Worm (Caenorhabditis elegans): ENCODE results near the gene ZK632.2.

ZK632.2 gene

ce11 chrIII:9834888-9835287 lies 36.0 kb downstream of the ZK632.2 start, which contains the start of gene K11H3.8:
TSS of gene K11H3.8 (plus strand) at chrIII:9835188.
- no peak for TF ChIP-seq ZK546.5 (tag; optimal IDR thresholded peaks at IDR 0.05)
- no peak for TF ChIP-seq nhr-12 (tag; optimal IDR thresholded peaks at IDR 0.05)
- no peak for TF ChIP-seq nhr-77 (tag; optimal IDR thresholded peaks at IDR 0.05)
- TF ChIP-seq nhr-28 (tag; optimal IDR thresholded peaks at IDR 0.05): no peak
- no peak for TF ChIP-seq ceh-9 (tag; optimal IDR thresholded peaks at IDR 0.05)
- TF ChIP-seq jun-1 (tag; optimal IDR thresholded peaks at IDR 0.05): no peak
- no peak for TF ChIP-seq nhr-11 (tag; optimal IDR thresholded peaks at IDR 0.05)

ce11 chrIII:9843715-9844114 lies 44.8 kb downstream of the ZK632.2 start, which contains the start of gene K11H3.5:
TSS of gene K11H3.5 (plus strand) at chrIII:9843768.
- TF ChIP-seq ztf-11 (tag; optimal IDR thresholded peaks at IDR 0.05): no peak
- TF ChIP-seq nhr-43 (tag; optimal IDR thresholded peaks at IDR 0.05; ENCODE audit: poor library complexity, severe bottlenecking): no peak

DNA sequence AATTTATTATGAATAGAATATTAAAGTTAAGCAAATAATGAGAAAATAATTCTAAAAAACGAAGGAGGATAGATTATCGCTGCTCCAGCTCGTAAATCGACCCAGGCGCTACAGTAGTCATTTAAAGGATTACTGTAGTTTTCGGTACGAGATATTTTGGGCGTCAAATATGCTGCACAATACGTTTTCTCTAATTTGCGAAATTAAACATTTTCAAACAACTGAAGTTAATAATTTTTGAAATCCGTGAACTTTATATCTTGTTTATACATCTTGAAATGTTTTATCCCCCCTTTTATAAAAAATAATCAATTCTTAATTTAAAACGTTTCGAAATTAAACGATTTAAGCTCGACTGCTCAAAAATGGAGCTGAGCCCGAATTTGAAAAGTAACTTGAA lies 47.2 kb downstream of the ZK632.2 start, which contains the start of gene K11H3.2:
Gene K11H3.2, plus strand, starts transcription at position 301 of the 400 bp plus-strand sequence.
- TF ChIP-seq nfya-1 (tag; optimal IDR thresholded peaks at IDR 0.05; ENCODE audit: insufficient read depth): no peak
- no peak for TF ChIP-seq lin-15B (tag; optimal IDR thresholded peaks at IDR 0.05)
- TF ChIP-seq fkh-2 (tag; optimal IDR thresholded peaks at IDR 0.05): no peak
- TF ChIP-seq nhr-237 (tag; optimal IDR thresholded peaks at IDR 0.05): no peak
- no peak for TF ChIP-seq jun-1 (tag; optimal IDR thresholded peaks at IDR 0.05)
- no peak for TF ChIP-seq pha-4 (tag; optimal IDR thresholded peaks at IDR 0.05)
- TF ChIP-seq daf-12 (tag; optimal IDR thresholded peaks at IDR 0.05): no peak
- no peak for TF ChIP-seq nhr-67 (tag; optimal IDR thresholded peaks at IDR 0.05)
- TF ChIP-seq ceh-28 (tag; optimal IDR thresholded peaks at IDR 0.05): no peak
- TF ChIP-seq nhr-12 (tag; optimal IDR thresholded peaks at IDR 0.05): no peak
- no peak for TF ChIP-seq R02D3.7 (tag; optimal IDR thresholded peaks at IDR 0.05)
- TF ChIP-seq sea-2 (GFP tag; optimal IDR thresholded peaks at IDR 0.05): no peak
- TF ChIP-seq hmg-11 (tag; optimal IDR thresholded peaks at IDR 0.05): no peak

ce11 chrIII:9848083-9848482 lies 49.2 kb downstream of the ZK632.2 start, which contains the start of gene mrpl-36:
TSS of gene mrpl-36 (minus strand) at chrIII:9848116.
- TF ChIP-seq elt-3 (tag; optimal IDR thresholded peaks at IDR 0.05) (no peak), ceh-28 (tag; optimal IDR thresholded peaks at IDR 0.05) (no peak), mdl-1 (tag; optimal IDR thresholded peaks at IDR 0.05) (no peak), R02D3.7 (tag; optimal IDR thresholded peaks at IDR 0.05) (no peak), lin-39 (tag; optimal IDR thresholded peaks at IDR 0.05) (peak; percentile 10), fos-1 (tag; optimal IDR thresholded peaks at IDR 0.05) (no peak), snpc-4 (tag; optimal IDR thresholded peaks at IDR 0.05) (peak; percentile 5), tbx-2 (tag; optimal IDR thresholded peaks at IDR 0.05) (no peak), jun-1 (tag; optimal IDR thresholded peaks at IDR 0.05) (no peak), egl-5 (tag; optimal IDR thresholded peaks at IDR 0.05) (peak; percentile 20), lin-15B (tag; optimal IDR thresholded peaks at IDR 0.05) (peak; percentile 73), pqm-1 (tag; optimal IDR thresholded peaks at IDR 0.05) (no peak), ceh-16 (tag; optimal IDR thresholded peaks at IDR 0.05) (no peak), nhr-43 (tag; optimal IDR thresholded peaks at IDR 0.05; ENCODE audit: poor library complexity, severe bottlenecking) (no peak), daf-12 (tag; optimal IDR thresholded peaks at IDR 0.05) (no peak), sea-2 (GFP tag; optimal IDR thresholded peaks at IDR 0.05) (no peak), elt-2 (tag; optimal IDR thresholded peaks at IDR 0.05) (peak; percentile 0), ztf-11 (tag; optimal IDR thresholded peaks at IDR 0.05) (no peak), ceh-9 (tag; optimal IDR thresholded peaks at IDR 0.05) (no peak), aly-2 (tag; optimal IDR thresholded peaks at IDR 0.05) (no peak), nhr-11 (tag; optimal IDR thresholded peaks at IDR 0.05) (no peak), elt-1 (tag; optimal IDR thresholded peaks at IDR 0.05) (no peak), lsy-12 (tag; optimal IDR thresholded peaks at IDR 0.05) (no peak), nfya-1 (tag; optimal IDR thresholded peaks at IDR 0.05; ENCODE audit: insufficient read depth) (peak; percentile 64), nhr-237 (tag; optimal IDR thresholded peaks at IDR 0.05) (no peak), pha-4 (tag; optimal IDR thresholded peaks at IDR 0.05) (peak; percentile 55), nhr-25 (tag; optimal IDR thresholded peaks at IDR 0.05) (no peak), egl-27 (tag; optimal IDR thresholded peaks at IDR 0.05) (no peak), nhr-67 (tag; optimal IDR thresholded peaks at IDR 0.05) (no peak), ztf-4 (tag; optimal IDR thresholded peaks at IDR 0.05) (no peak)
